Worm (Caenorhabditis elegans) whole organism, mixed stage, embryonic: ENCODE measurements around the gene mab-10.

Source experiments
- M03D4.4 ChIP-seq: sonication (generic microtip); optimal IDR thresholded peaks from 2 replicates; lab custom pipeline; 2017; ENCODE audit warnings: mild to moderate bottlenecking, missing genetic modification characterization, missing compliant biosample characterization
- blmp-1 ChIP-seq: fragments of 150-350 bp; optimal IDR thresholded peaks from 2 replicates; lab custom pipeline; 2014; ENCODE audit warnings: missing biosample characterization, missing genetic modification characterization
- ceh-39 ChIP-seq: fragments of 150-350 bp; optimal IDR thresholded peaks from 2 replicates; lab custom pipeline; 2014; ENCODE audit warnings: missing biosample characterization, missing genetic modification characterization
- ceh-43 ChIP-seq: fragments of 200-800 bp; sonication (Bioruptor generic); optimal IDR thresholded peaks from 2 replicates; lab custom pipeline; 2018; ENCODE audit warnings: mild to moderate bottlenecking, missing genetic modification characterization, moderate library complexity, missing compliant biosample characterization
- ceh-83 ChIP-seq: fragments of 200-800 bp; sonication (Bioruptor generic); optimal IDR thresholded peaks from 2 replicates; lab custom pipeline; 2018; ENCODE audit warnings: mild to moderate bottlenecking, missing genetic modification characterization, missing compliant biosample characterization
- ces-1 ChIP-seq: fragments of 150-350 bp; optimal IDR thresholded peaks from 2 replicates; lab custom pipeline; 2014; ENCODE audit warnings: missing biosample characterization, missing genetic modification reagents, missing genetic modification characterization
- cnd-1 ChIP-seq: fragments of 200-800 bp; sonication (Bioruptor generic); optimal IDR thresholded peaks from 2 replicates; lab custom pipeline; 2018; ENCODE audit warnings: mild to moderate bottlenecking, missing genetic modification characterization, missing compliant biosample characterization
- drap-1 ChIP-seq: fragments of 200-800 bp; sonication (Bioruptor generic); optimal IDR thresholded peaks from 3 replicates; lab custom pipeline; 2018; ENCODE audit warnings: mild to moderate bottlenecking, missing genetic modification characterization, missing compliant biosample characterization
- elt-1 ChIP-seq: sonication (generic microtip); optimal IDR thresholded peaks from 2 replicates; lab custom pipeline; 2017; ENCODE audit warnings: missing genetic modification characterization, mild to moderate bottlenecking, missing compliant biosample characterization, antibody characterized with exemption, moderate library complexity, borderline replicate concordance; ENCODE audit not compliant: insufficient read depth
- flh-1 ChIP-seq: fragments of 200-800 bp; sonication (Bioruptor generic); optimal IDR thresholded peaks from 2 replicates; lab custom pipeline; 2018; ENCODE audit warnings: mild to moderate bottlenecking, missing genetic modification characterization, moderate library complexity, missing compliant biosample characterization
- ham-2 ChIP-seq: fragments of 200-800 bp; sonication (Bioruptor generic); optimal IDR thresholded peaks from 2 replicates; lab custom pipeline; 2018; ENCODE audit warnings: mild to moderate bottlenecking, missing genetic modification characterization, missing compliant biosample characterization
- hlh-1 ChIP-seq: fragments of 150-350 bp; optimal IDR thresholded peaks from 2 replicates; lab custom pipeline; 2014; ENCODE audit warnings: missing biosample characterization, missing genetic modification reagents, missing genetic modification characterization
- lin-13 ChIP-seq: fragments of 150-350 bp; optimal IDR thresholded peaks from 2 replicates; lab custom pipeline; 2014; ENCODE audit warnings: missing biosample characterization, missing genetic modification characterization
- lin-32 ChIP-seq: fragments of 200-800 bp; sonication (Bioruptor generic); optimal IDR thresholded peaks from 2 replicates; lab custom pipeline; 2018; ENCODE audit warnings: mild to moderate bottlenecking, missing genetic modification characterization, missing compliant biosample characterization
- lsy-2 ChIP-seq: fragments of 150-350 bp; optimal IDR thresholded peaks from 2 replicates; lab custom pipeline; 2014; ENCODE audit warnings: missing biosample characterization, missing genetic modification characterization
- mab-5 ChIP-seq: fragments of 150-350 bp; optimal IDR thresholded peaks from 2 replicates; lab custom pipeline; 2014; ENCODE audit warnings: missing biosample characterization, missing genetic modification characterization
- mep-1 ChIP-seq: fragments of 150-350 bp; optimal IDR thresholded peaks from 2 replicates; lab custom pipeline; 2017; ENCODE audit warnings: missing biosample characterization, missing genetic modification reagents, missing genetic modification characterization, inconsistent platforms
- mls-2 ChIP-seq: sonication (generic microtip); optimal IDR thresholded peaks from 2 replicates; lab custom pipeline; 2016; ENCODE audit warnings: mild to moderate bottlenecking, missing genetic modification characterization, moderate library complexity, missing compliant biosample characterization
- nhr-12 ChIP-seq: fragments of 150-350 bp; optimal IDR thresholded peaks from 2 replicates; lab custom pipeline; 2014; ENCODE audit warnings: missing biosample characterization, missing genetic modification characterization
- nhr-2 ChIP-seq: fragments of 150-350 bp; optimal IDR thresholded peaks from 2 replicates; lab custom pipeline; 2014; ENCODE audit warnings: missing biosample characterization, missing genetic modification characterization
- nhr-237 ChIP-seq: fragments of 150-350 bp; optimal IDR thresholded peaks from 2 replicates; lab custom pipeline; 2014; ENCODE audit warnings: missing biosample characterization, missing genetic modification characterization
- nhr-28 ChIP-seq: fragments of 150-350 bp; optimal IDR thresholded peaks from 2 replicates; lab custom pipeline; 2014; ENCODE audit warnings: missing biosample characterization, missing genetic modification characterization
- nhr-76 ChIP-seq: sonication (generic microtip); optimal IDR thresholded peaks from 2 replicates; lab custom pipeline; 2017; ENCODE audit warnings: missing biosample characterization, missing genetic modification characterization
- pha-4 ChIP-seq: fragments of 150-350 bp; optimal IDR thresholded peaks from 2 replicates; lab custom pipeline; 2018; ENCODE audit warnings: missing biosample characterization, missing genetic modification reagents, missing genetic modification characterization
- sem-2 ChIP-seq: fragments of 200-800 bp; sonication (Bioruptor generic); optimal IDR thresholded peaks from 2 replicates; lab custom pipeline; 2018; ENCODE audit warnings: mild to moderate bottlenecking, missing genetic modification characterization, missing compliant biosample characterization
- snpc-4 ChIP-seq: fragments of 150-350 bp; optimal IDR thresholded peaks from 2 replicates; lab custom pipeline; 2014; ENCODE audit warnings: missing biosample characterization, missing genetic modification characterization
- sptf-1 ChIP-seq: sonication (generic microtip); optimal IDR thresholded peaks from 2 replicates; lab custom pipeline; 2017; ENCODE audit warnings: mild to moderate bottlenecking, missing genetic modification characterization, moderate library complexity, missing compliant biosample characterization
- tbx-8 ChIP-seq: fragments of 200-800 bp; sonication (Bioruptor generic); optimal IDR thresholded peaks from 2 replicates; lab custom pipeline; 2018; ENCODE audit warnings: mild to moderate bottlenecking, missing genetic modification characterization, moderate library complexity, missing compliant biosample characterization
- unc-39 ChIP-seq: fragments of 150-350 bp; optimal IDR thresholded peaks from 2 replicates; lab custom pipeline; 2014; ENCODE audit warnings: missing biosample characterization, missing genetic modification characterization
- unc-62 ChIP-seq: fragments of 150-350 bp; optimal IDR thresholded peaks from 2 replicates; lab custom pipeline; 2014; ENCODE audit warnings: missing biosample characterization, missing genetic modification reagents, missing genetic modification characterization
- zip-8 ChIP-seq: fragments of 150-350 bp; optimal IDR thresholded peaks from 2 replicates; lab custom pipeline; 2014; ENCODE audit warnings: missing biosample characterization, missing genetic modification characterization
- ztf-11 ChIP-seq: fragments of 150-350 bp; optimal IDR thresholded peaks from 2 replicates; lab custom pipeline; 2014; ENCODE audit warnings: missing biosample characterization, missing genetic modification characterization

The mab-10 gene

ce11 chrII:10507906-10508305, 20.0 kb upstream of the mab-10 start:
- no peak for TF ChIP-seq zip-8 (tag; lab: Kevin White, UChicago)
- TF ChIP-seq nhr-237 (tag; lab: Kevin White, UChicago): no peak
- TF ChIP-seq nhr-12 (tag; lab: Kevin White, UChicago): no peak
- no peak for TF ChIP-seq mep-1 (tag; lab: Kevin White, UChicago)
- no peak for TF ChIP-seq unc-39
- TF ChIP-seq ceh-83: no peak
- no peak for TF ChIP-seq cnd-1 (tag; lab: Kevin White, UChicago)
- TF ChIP-seq nhr-76: no peak
- no peak for TF ChIP-seq sptf-1 (tag; lab: Kevin White, UChicago)
- TF ChIP-seq tbx-8 (GFP tag; lab: Kevin White, UChicago): no peak
- no peak for TF ChIP-seq flh-1
- no peak for TF ChIP-seq snpc-4
- TF ChIP-seq sem-2 (GFP tag; lab: Kevin White, UChicago): no peak
- TF ChIP-seq blmp-1 (tag; lab: Kevin White, UChicago): no peak
- no peak for TF ChIP-seq ham-2
- no peak for TF ChIP-seq nhr-28
- no peak for TF ChIP-seq ceh-43
- TF ChIP-seq mls-2 (tag; lab: Kevin White, UChicago): no peak
- TF ChIP-seq mab-5 (tag; lab: Kevin White, UChicago): no peak

ce11 chrII:10509746-10510145, 18.1 kb upstream of the mab-10 start, which contains the start of gene F59B10.2:
F59B10.2 (minus strand) TSS chrII:10509846.
- TF ChIP-seq ceh-43 (no peak), tbx-8 (GFP tag; lab: Kevin White, UChicago) (no peak), nhr-2 (tag; lab: Kevin White, UChicago) (no peak), sptf-1 (tag; lab: Kevin White, UChicago) (no peak), ham-2 (no peak), mab-5 (tag; lab: Kevin White, UChicago) (no peak), M03D4.4 (tag; lab: Kevin White, UChicago) (no peak), blmp-1 (tag; lab: Kevin White, UChicago) (no peak), nhr-76 (no peak), ceh-39 (no peak), hlh-1 (tag; lab: Kevin White, UChicago) (no peak), zip-8 (tag; lab: Kevin White, UChicago) (no peak), flh-1 (no peak)

- TF ChIP-seq snpc-4 (no peak), pha-4 (tag; lab: Kevin White, UChicago) (peak; percentile 63)
These were observed 17.6 kb upstream of the mab-10 start, which contains the start of gene F59B10.3 for ce11 chrII:10510242-10510641. F59B10.3 (plus strand) TSS chrII:10510542.

- TF ChIP-seq cnd-1 (tag; lab: Kevin White, UChicago) (no peak), ztf-11 (tag; lab: Kevin White, UChicago) (no peak), nhr-2 (tag; lab: Kevin White, UChicago) (no peak), unc-62 (GFP tag; lab: Kevin White, UChicago) (no peak), drap-1 (GFP tag; lab: Kevin White, UChicago) (no peak), nhr-12 (tag; lab: Kevin White, UChicago) (no peak), nhr-76 (no peak), nhr-28 (no peak), ces-1 (no peak), mls-2 (tag; lab: Kevin White, UChicago) (no peak), flh-1 (no peak)
These were observed 14.5 kb upstream of the mab-10 start for ce11 chrII:10513377-10513776.

- TF ChIP-seq nhr-2 (tag; lab: Kevin White, UChicago) (no peak), unc-39 (no peak), mls-2 (tag; lab: Kevin White, UChicago) (no peak), nhr-237 (tag; lab: Kevin White, UChicago) (no peak), ceh-43 (no peak), nhr-12 (tag; lab: Kevin White, UChicago) (no peak), hlh-1 (tag; lab: Kevin White, UChicago) (no peak), sptf-1 (tag; lab: Kevin White, UChicago) (no peak), ceh-83 (no peak), nhr-76 (no peak), ham-2 (no peak), lin-32 (GFP tag; lab: Kevin White, UChicago) (no peak), lin-13 (tag; lab: Kevin White, UChicago) (no peak), nhr-28 (no peak), mab-5 (tag; lab: Kevin White, UChicago) (no peak), lsy-2 (tag; lab: Kevin White, UChicago) (no peak), blmp-1 (tag; lab: Kevin White, UChicago) (no peak), elt-1 (tag; lab: Kevin White, UChicago) (no peak)
These were observed 12.5 kb upstream of the mab-10 start for ce11 chrII:10515422-10515821.
